Fruit fly (Drosophila melanogaster) whole organism, embryonic: Measurements from ENCODE around the gene Notum.

Experiments used
- Bdp1 ChIP-seq: fragments of 200-800 bp; sonication (Bioruptor generic); optimal IDR thresholded peaks from 3 replicates; lab custom pipeline; 2016; ENCODE audit warnings: missing biosample characterization, missing genetic modification characterization
- CG10274 ChIP-seq: fragments of 200-800 bp; sonication (Bioruptor generic); optimal IDR thresholded peaks from 3 replicates; lab custom pipeline; 2017; ENCODE audit warnings: missing biosample characterization, mild to moderate bottlenecking, missing genetic modification characterization
- CG10366 ChIP-seq: fragments of 200-800 bp; sonication (Bioruptor generic); IDR thresholded peaks from 2 replicates; pipeline ENCODE4 v1.3.6; 2022; ENCODE audit warnings: missing biosample characterization, missing genetic modification characterization
- CG10543 ChIP-seq: fragments of 200-800 bp; sonication (Bioruptor generic); optimal IDR thresholded peaks from 3 replicates; lab custom pipeline; 2017; ENCODE audit warnings: missing biosample characterization, mild to moderate bottlenecking, missing genetic modification characterization, moderate library complexity
- CG11504 ChIP-seq: fragments of 200-800 bp; sonication (Bioruptor generic); optimal IDR thresholded peaks from 3 replicates; lab custom pipeline; 2019; ENCODE audit warnings: missing biosample characterization, mild to moderate bottlenecking, missing genetic modification characterization, moderate library complexity
- CG12744 ChIP-seq: fragments of 200-800 bp; sonication (Bioruptor generic); optimal IDR thresholded peaks from 2 replicates; lab custom pipeline; 2016; ENCODE audit warnings: missing biosample characterization, missing genetic modification characterization
- CG13624 ChIP-seq: fragments of 200-800 bp; sonication (Bioruptor generic); optimal IDR thresholded peaks from 2 replicates; lab custom pipeline; 2016; ENCODE audit warnings: missing biosample characterization, missing genetic modification characterization
- CG18476 ChIP-seq: fragments of 200-800 bp; sonication (Bioruptor generic); optimal IDR thresholded peaks from 2 replicates; lab custom pipeline; 2016; ENCODE audit warnings: missing biosample characterization, mild to moderate bottlenecking, missing genetic modification characterization
- CG2120 ChIP-seq: fragments of 200-800 bp; sonication (Bioruptor generic); optimal IDR thresholded peaks from 3 replicates; lab custom pipeline; 2016; ENCODE audit warnings: missing biosample characterization, missing genetic modification characterization
- CG2199 ChIP-seq: fragments of 200-800 bp; sonication (Bioruptor generic); IDR thresholded peaks from 3 replicates; pipeline ENCODE4 v1.3.6; 2022; ENCODE audit warnings: missing biosample characterization, missing genetic modification characterization
- CG31224 ChIP-seq: fragments of 200-800 bp; sonication (Bioruptor generic); IDR thresholded peaks from 2 replicates; pipeline ENCODE4 v1.3.6; 2022; ENCODE audit warnings: missing biosample characterization, missing genetic modification characterization
- CG3163 ChIP-seq: fragments of 200-800 bp; sonication (Bioruptor generic); optimal IDR thresholded peaks from 3 replicates; lab custom pipeline; 2016; ENCODE audit warnings: missing biosample characterization, missing genetic modification characterization
- CG4282 ChIP-seq: fragments of 200-800 bp; sonication (Bioruptor generic); optimal IDR thresholded peaks from 2 replicates; lab custom pipeline; 2016; ENCODE audit warnings: missing biosample characterization, missing genetic modification characterization
- CG4328 ChIP-seq: fragments of 200-800 bp; sonication (Bioruptor generic); optimal IDR thresholded peaks from 3 replicates; lab custom pipeline; 2017; ENCODE audit warnings: missing biosample characterization, missing genetic modification reagents, missing genetic modification characterization
- CG4730 ChIP-seq: fragments of 200-800 bp; sonication (Bioruptor generic); IDR thresholded peaks from 2 replicates; pipeline ENCODE4 v1.3.6; 2022; ENCODE audit warnings: missing biosample characterization, missing genetic modification characterization
- CG6791 ChIP-seq: fragments of 200-800 bp; sonication (Bioruptor generic); IDR thresholded peaks from 3 replicates; pipeline ENCODE4 v1.3.6; 2022; ENCODE audit warnings: missing biosample characterization, missing genetic modification characterization; ENCODE audit not compliant: partially characterized antibody
- CG6854 ChIP-seq: fragments of 200-800 bp; sonication (Bioruptor generic); optimal IDR thresholded peaks from 3 replicates; lab custom pipeline; 2017; ENCODE audit warnings: missing biosample characterization, mild to moderate bottlenecking, missing genetic modification characterization
- CG8478 ChIP-seq: fragments of >200 bp; optimal IDR thresholded peaks from 2 replicates; lab custom pipeline; 2018
- CG9609 ChIP-seq: fragments of 200-800 bp; sonication (Bioruptor generic); optimal IDR thresholded peaks from 3 replicates; lab custom pipeline; 2016; ENCODE audit warnings: missing biosample characterization, missing genetic modification characterization
- CG9932 ChIP-seq: fragments of 200-800 bp; sonication (Bioruptor generic); IDR thresholded peaks from 2 replicates; pipeline ENCODE4 v1.3.6; 2022; ENCODE audit warnings: missing biosample characterization, missing genetic modification characterization
- Chrac-16 ChIP-seq: fragments of 200-800 bp; sonication (Bioruptor generic); optimal IDR thresholded peaks from 3 replicates; lab custom pipeline; 2016; ENCODE audit warnings: missing biosample characterization, missing genetic modification characterization
- Eip74EF ChIP-seq, 2 experiments: fragments of 200-800 bp in 1 of 2; fragments of >200 bp in 1 of 2; sonication (Bioruptor generic) in 1 of 2; optimal IDR thresholded peaks; 2 replicates each; lab custom pipeline; 2017 to 2019; ENCODE audit warnings: missing biosample characterization in 2 of 2, missing genetic modification characterization in 2 of 2, mild to moderate bottlenecking in 1 of 2, moderate library complexity in 1 of 2
- Elba2 ChIP-seq: fragments of 200-800 bp; sonication (Bioruptor generic); optimal IDR thresholded peaks from 3 replicates; lab custom pipeline; 2016; ENCODE audit warnings: missing biosample characterization, missing genetic modification characterization
- HLH54F ChIP-seq: fragments of 200-800 bp; sonication (Bioruptor generic); optimal IDR thresholded peaks from 3 replicates; lab custom pipeline; 2016; ENCODE audit warnings: missing biosample characterization, missing genetic modification characterization
- HmgZ ChIP-seq: fragments of 200-800 bp; sonication (Bioruptor generic); optimal IDR thresholded peaks from 2 replicates; lab custom pipeline; 2018; ENCODE audit warnings: missing biosample characterization, mild to moderate bottlenecking, missing genetic modification characterization
- Lpt ChIP-seq: fragments of >200 bp; optimal IDR thresholded peaks from 2 replicates; lab custom pipeline; 2018; ENCODE audit warnings: missing biosample characterization, missing genetic modification characterization
- MESR4 ChIP-seq: fragments of 200-800 bp; sonication (Bioruptor generic); optimal IDR thresholded peaks from 2 replicates; lab custom pipeline; 2018; ENCODE audit warnings: missing biosample characterization, mild to moderate bottlenecking, missing genetic modification characterization, moderate library complexity
- Mrtf ChIP-seq: fragments of 200-800 bp; sonication (Bioruptor generic); IDR thresholded peaks from 3 replicates; pipeline ENCODE4 v1.3.6; 2022; ENCODE audit warnings: missing biosample characterization, missing genetic modification characterization
- Nf-YC ChIP-seq: fragments of 200-800 bp; optimal IDR thresholded peaks from 3 replicates; lab custom pipeline; 2019; ENCODE audit warnings: missing biosample characterization, mild to moderate bottlenecking, missing genetic modification characterization, moderate library complexity
- al ChIP-seq: fragments of 200-800 bp; sonication (Bioruptor generic); IDR thresholded peaks from 2 replicates; pipeline ENCODE4 v1.3.6; 2022; ENCODE audit warnings: missing biosample characterization, missing genetic modification characterization
- bab2 ChIP-seq: fragments of 200-800 bp; sonication (Bioruptor generic); optimal IDR thresholded peaks from 2 replicates; lab custom pipeline; 2016; ENCODE audit warnings: missing biosample characterization, missing genetic modification characterization
- dpn ChIP-seq, 2 experiments: fragments of 200-800 bp; sonication (Bioruptor generic); optimal IDR thresholded peaks; 3 replicates each; lab custom pipeline; 2016; ENCODE audit warnings: missing biosample characterization in 2 of 2, missing genetic modification characterization in 2 of 2
- esg ChIP-seq: fragments of 200-800 bp; sonication (Bioruptor generic); conservative IDR thresholded peaks from 2 replicates; pipeline ENCODE4 v1.3.6; 2022; ENCODE audit warnings: missing biosample characterization, missing genetic modification characterization
- hbn ChIP-seq: fragments of 200-800 bp; sonication (Bioruptor generic); IDR thresholded peaks from 2 replicates; pipeline ENCODE4 v1.3.6; 2022; ENCODE audit warnings: missing biosample characterization, missing genetic modification characterization; ENCODE audit not compliant: partially characterized antibody
- her ChIP-seq: fragments of 200-800 bp; sonication (Bioruptor generic); optimal IDR thresholded peaks from 2 replicates; lab custom pipeline; 2016; ENCODE audit warnings: missing biosample characterization, missing genetic modification characterization
- ind ChIP-seq: fragments of 200-800 bp; sonication (Bioruptor generic); optimal IDR thresholded peaks from 3 replicates; lab custom pipeline; 2016; ENCODE audit warnings: missing biosample characterization, missing genetic modification characterization
- maf-S ChIP-seq: fragments of 200-800 bp; sonication (Bioruptor generic); optimal IDR thresholded peaks from 2 replicates; lab custom pipeline; 2016; ENCODE audit warnings: missing biosample characterization, missing genetic modification characterization
- org-1 ChIP-seq: fragments of 200-800 bp; sonication (Bioruptor generic); optimal IDR thresholded peaks from 2 replicates; lab custom pipeline; 2017; ENCODE audit warnings: missing biosample characterization, missing genetic modification characterization
- shn ChIP-seq: fragments of 200-800 bp; sonication (Bioruptor generic); optimal IDR thresholded peaks from 3 replicates; lab custom pipeline; 2016; ENCODE audit warnings: missing biosample characterization, missing genetic modification characterization
- tgo ChIP-seq: fragments of 200-800 bp; sonication (Bioruptor generic); IDR thresholded peaks from 3 replicates; pipeline ENCODE4 v1.3.6; 2022; ENCODE audit warnings: missing biosample characterization, missing genetic modification characterization
- toy ChIP-seq: fragments of 200-800 bp; sonication (Bioruptor generic); IDR thresholded peaks from 2 replicates; pipeline ENCODE4 v1.3.6; 2022; ENCODE audit warnings: missing biosample characterization, missing genetic modification characterization
- zf30C ChIP-seq: fragments of 200-800 bp; sonication (Bioruptor generic); optimal IDR thresholded peaks from 3 replicates; lab custom pipeline; 2018; ENCODE audit warnings: missing biosample characterization, mild to moderate bottlenecking, missing genetic modification characterization
- zfh2 ChIP-seq: fragments of 200-800 bp; sonication (Bioruptor generic); optimal IDR thresholded peaks from 2 replicates; lab custom pipeline; 2016; ENCODE audit warnings: missing biosample characterization, missing genetic modification characterization

Gene Notum

dm6 chr3L:16048086-16048485 lies 24.8 kb downstream of the Notum start (continued):
- TF ChIP-seq CG10543 (GFP tag; lab: Kevin White, UChicago) (peak; percentile 82), CG3163 (no peak), CG6854 (GFP tag; lab: Kevin White, UChicago) (no peak), CG2199 (GFP tag; lab: Robert Waterston, UW) (no peak), Bdp1 (GFP tag; lab: Kevin White, UChicago) (peak; percentile 4), bab2 (GFP tag; lab: Kevin White, UChicago) (peak; percentile 54), hbn (no peak), al (GFP tag; lab: Robert Waterston, UW) (peak; percentile 56; the same call in 1 of the 2 replicates), Chrac-16 (GFP tag; lab: Kevin White, UChicago) (peak; percentile 38), Mrtf (GFP tag; lab: Robert Waterston, UW) (peak; percentile 65; the same call in 2 of the 3 replicates), CG12744 (GFP tag; lab: Kevin White, UChicago) (peak; percentile 42), CG31224 (GFP tag; lab: Robert Waterston, UW) (0 out of 2 replicates have a peak, but pooled peaks have one; percentile 30), ind (GFP tag; lab: Kevin White, UChicago) (peak; percentile 56), Nf-YC (tag; lab: Kevin White, UChicago) (peak; percentile 44), CG9609 (peak; percentile 30), CG18476 (GFP tag; lab: Kevin White, UChicago) (peak; percentile 19), CG8478 (no peak), CG4328 (peak; percentile 17), CG13624 (GFP tag; lab: Kevin White, UChicago) (peak; percentile 70), CG10366 (peak; percentile 41), Lpt (GFP tag; lab: Kevin White, UChicago) (no peak), CG11504 (tag; lab: Kevin White, UChicago) (peak; percentile 46), Eip74EF (GFP tag; optimal IDR thresholded peaks at IDR 0.05; lab: Kevin White, UChicago) (no peak), shn (GFP tag; lab: Kevin White, UChicago) (peak; percentile 37), zf30C (GFP tag; lab: Kevin White, UChicago) (no peak), her (GFP tag; lab: Kevin White, UChicago) (peak; percentile 17), CG4730 (GFP tag; lab: Robert Waterston, UW) (peak; percentile 21; the same call in 1 of the 2 replicates), dpn (GFP tag; optimal IDR thresholded peaks at IDR 0.05; lab: Kevin White, UChicago) (peak; percentile 32 to 65), CG10274 (GFP tag; lab: Kevin White, UChicago) (peak; percentile 12), HLH54F (GFP tag; lab: Kevin White, UChicago) (peak; percentile 45), zfh2 (GFP tag; lab: Kevin White, UChicago) (peak; percentile 57), tgo (GFP tag; lab: Robert Waterston, UW) (peak; percentile 62; the same call in 2 of the 3 replicates), CG9932 (GFP tag; lab: Robert Waterston, UW) (peak; percentile 74), CG6791 (GFP tag; lab: Robert Waterston, UW) (no peak), CG2120 (peak; percentile 81), toy (0 out of 2 replicates have a peak, but pooled peaks have one; percentile 6), CG4282 (GFP tag; lab: Kevin White, UChicago) (no peak), esg (peak; percentile 59), org-1 (GFP tag; lab: Kevin White, UChicago) (peak; percentile 52), Elba2 (GFP tag; lab: Kevin White, UChicago) (no peak), maf-S (GFP tag; lab: Kevin White, UChicago) (peak; percentile 8), HmgZ (tag; lab: Kevin White, UChicago) (peak; percentile 29), MESR4 (no peak)
- TF ChIP-seq, all 482 proteins: peak for 187
